Fruit fly (Drosophila melanogaster) whole organism, embryonic: Measurements from ENCODE around the gene CG13898.
A peak's percentile ranks its signal among the peaks of the same experiment; 100 is the strongest.

ENCODE experiments used
- BEAF-32 ChIP-seq: fragments of 200-800 bp; sonication (Bioruptor generic); optimal IDR thresholded peaks from 3 replicates; lab custom pipeline; 2017; ENCODE audit warnings: missing biosample characterization, missing genetic modification characterization, mild to moderate bottlenecking, moderate library complexity, missing genetic modification reagents
- Bdp1 ChIP-seq: fragments of 200-800 bp; sonication (Bioruptor generic); optimal IDR thresholded peaks from 3 replicates; lab custom pipeline; 2016; ENCODE audit warnings: missing biosample characterization, missing genetic modification characterization
- C15 ChIP-seq: fragments of 200-800 bp; sonication (Bioruptor generic); IDR thresholded peaks from 3 replicates; pipeline ENCODE4 v1.3.6; 2022; ENCODE audit warnings: missing biosample characterization, missing genetic modification characterization
- CG10565 ChIP-seq: fragments of 200-800 bp; sonication (Bioruptor generic); optimal IDR thresholded peaks from 3 replicates; lab custom pipeline; 2016; ENCODE audit warnings: missing biosample characterization, mild to moderate bottlenecking, missing genetic modification characterization
- CG11696 ChIP-seq: fragments of 200-800 bp; sonication (Bioruptor generic); IDR thresholded peaks from 2 replicates; pipeline ENCODE4 v1.3.6; 2022; ENCODE audit warnings: missing biosample characterization, missing genetic modification characterization
- CG12236 ChIP-seq: fragments of 200-800 bp; sonication (Bioruptor generic); optimal IDR thresholded peaks from 2 replicates; lab custom pipeline; 2016; ENCODE audit warnings: missing biosample characterization, missing genetic modification characterization
- CG13296 ChIP-seq: fragments of 200-800 bp; sonication (Bioruptor generic); optimal IDR thresholded peaks from 3 replicates; lab custom pipeline; 2018; ENCODE audit warnings: missing biosample characterization, mild to moderate bottlenecking, missing genetic modification characterization
- CG13624 ChIP-seq: fragments of 200-800 bp; sonication (Bioruptor generic); optimal IDR thresholded peaks from 2 replicates; lab custom pipeline; 2016; ENCODE audit warnings: missing biosample characterization, missing genetic modification characterization
- CG16813 ChIP-seq: fragments of 200-800 bp; sonication (Bioruptor generic); IDR thresholded peaks from 3 replicates; pipeline ENCODE4 v1.3.6; 2022; ENCODE audit warnings: missing biosample characterization, missing genetic modification characterization; ENCODE audit not compliant: partially characterized antibody
- CG18011 ChIP-seq: fragments of 200-800 bp; sonication (Bioruptor generic); optimal IDR thresholded peaks from 2 replicates; lab custom pipeline; 2017; ENCODE audit warnings: missing biosample characterization, missing genetic modification characterization, mild to moderate bottlenecking, moderate library complexity, missing genotype
- CG18476 ChIP-seq: fragments of 200-800 bp; sonication (Bioruptor generic); optimal IDR thresholded peaks from 2 replicates; lab custom pipeline; 2016; ENCODE audit warnings: missing biosample characterization, mild to moderate bottlenecking, missing genetic modification characterization
- CG31388 ChIP-seq: fragments of 200-800 bp; sonication (Bioruptor generic); optimal IDR thresholded peaks from 2 replicates; lab custom pipeline; 2016; ENCODE audit warnings: missing biosample characterization, missing genetic modification characterization
- CG34376 ChIP-seq: fragments of 200-800 bp; sonication (Bioruptor generic); optimal IDR thresholded peaks from 2 replicates; lab custom pipeline; 2018; ENCODE audit warnings: missing biosample characterization, mild to moderate bottlenecking, missing genetic modification characterization
- CG4328 ChIP-seq: fragments of 200-800 bp; sonication (Bioruptor generic); optimal IDR thresholded peaks from 3 replicates; lab custom pipeline; 2017; ENCODE audit warnings: missing biosample characterization, missing genetic modification reagents, missing genetic modification characterization
- CG4730 ChIP-seq: fragments of 200-800 bp; sonication (Bioruptor generic); IDR thresholded peaks from 2 replicates; pipeline ENCODE4 v1.3.6; 2022; ENCODE audit warnings: missing biosample characterization, missing genetic modification characterization
- CG7745 ChIP-seq: fragments of 200-800 bp; sonication (Bioruptor generic); optimal IDR thresholded peaks from 2 replicates; lab custom pipeline; 2018; ENCODE audit warnings: missing biosample characterization, mild to moderate bottlenecking, missing genetic modification characterization, moderate library complexity
- CG7987 ChIP-seq: fragments of 200-800 bp; sonication (Bioruptor generic); optimal IDR thresholded peaks from 2 replicates; lab custom pipeline; 2018; ENCODE audit warnings: missing biosample characterization, mild to moderate bottlenecking, missing genetic modification characterization, moderate library complexity
- CG8924 ChIP-seq: fragments of 200-800 bp; optimal IDR thresholded peaks from 3 replicates; lab custom pipeline; 2019; ENCODE audit warnings: missing biosample characterization, mild to moderate bottlenecking, missing genetic modification characterization, moderate library complexity
- CG9817 ChIP-seq: fragments of 200-800 bp; sonication (Bioruptor generic); optimal IDR thresholded peaks from 2 replicates; lab custom pipeline; 2018; ENCODE audit warnings: missing biosample characterization, mild to moderate bottlenecking, missing genetic modification characterization, moderate library complexity
- CkIIα-i1 ChIP-seq: fragments of 200-800 bp; sonication (Bioruptor generic); IDR thresholded peaks from 2 replicates; pipeline ENCODE4 v1.3.6; 2022; ENCODE audit warnings: missing biosample characterization, missing genetic modification characterization
- Fer3 ChIP-seq: fragments of 200-800 bp; sonication (Bioruptor generic); optimal IDR thresholded peaks from 2 replicates; lab custom pipeline; 2018; ENCODE audit warnings: missing biosample characterization, mild to moderate bottlenecking, missing genetic modification characterization, moderate library complexity
- H2.0 ChIP-seq: fragments of 200-800 bp; sonication (Bioruptor generic); IDR thresholded peaks from 2 replicates; pipeline ENCODE4 v1.3.6; 2022; ENCODE audit warnings: missing biosample characterization, missing genetic modification characterization
- MESR4 ChIP-seq: fragments of 200-800 bp; sonication (Bioruptor generic); optimal IDR thresholded peaks from 2 replicates; lab custom pipeline; 2018; ENCODE audit warnings: missing biosample characterization, mild to moderate bottlenecking, missing genetic modification characterization, moderate library complexity
- Max ChIP-seq: fragments of 200-800 bp; sonication (Bioruptor generic); optimal IDR thresholded peaks from 2 replicates; lab custom pipeline; 2016; ENCODE audit warnings: missing biosample characterization, mild to moderate bottlenecking, missing genetic modification characterization
- Mrtf ChIP-seq: fragments of 200-800 bp; sonication (Bioruptor generic); IDR thresholded peaks from 3 replicates; pipeline ENCODE4 v1.3.6; 2022; ENCODE audit warnings: missing biosample characterization, missing genetic modification characterization
- Myb ChIP-seq: fragments of 200-800 bp; sonication (Bioruptor generic); optimal IDR thresholded peaks from 2 replicates; lab custom pipeline; 2016; ENCODE audit warnings: missing biosample characterization, missing genetic modification characterization
- PHDP ChIP-seq: fragments of 200-800 bp; sonication (Bioruptor generic); optimal IDR thresholded peaks from 3 replicates; lab custom pipeline; 2018; ENCODE audit warnings: missing biosample characterization, mild to moderate bottlenecking, missing genetic modification characterization, moderate library complexity
- Rfx ChIP-seq: fragments of 200-800 bp; sonication (Bioruptor generic); IDR thresholded peaks from 2 replicates; pipeline ENCODE4 v1.3.6; 2022; ENCODE audit warnings: missing biosample characterization, missing genetic modification characterization
- Sry-δ ChIP-seq: fragments of 200-800 bp; sonication (Bioruptor generic); optimal IDR thresholded peaks from 2 replicates; lab custom pipeline; 2016; ENCODE audit warnings: missing biosample characterization, missing genetic modification characterization
- Usf ChIP-seq: fragments of 200-800 bp; sonication (Bioruptor generic); optimal IDR thresholded peaks from 2 replicates; lab custom pipeline; 2017; ENCODE audit warnings: missing genotype, missing biosample characterization, missing genetic modification characterization
- bcd ChIP-seq: fragments of 200-800 bp; sonication (Bioruptor generic); optimal IDR thresholded peaks from 2 replicates; lab custom pipeline; 2017; ENCODE audit warnings: missing biosample characterization, mild to moderate bottlenecking, missing genetic modification characterization
- br ChIP-seq: fragments of >200 bp; optimal IDR thresholded peaks from 2 replicates; lab custom pipeline; 2017
- cas ChIP-seq: fragments of 200-800 bp; sonication (Bioruptor generic); IDR thresholded peaks from 2 replicates; pipeline ENCODE4 v1.3.6; 2022; ENCODE audit warnings: missing biosample characterization, missing genetic modification characterization
- gfzf ChIP-seq: fragments of 200-800 bp; sonication (Bioruptor generic); optimal IDR thresholded peaks from 2 replicates; lab custom pipeline; 2016; ENCODE audit warnings: missing biosample characterization, mild to moderate bottlenecking, missing genetic modification characterization, moderate library complexity
- grn ChIP-seq: fragments of 200-800 bp; sonication (Bioruptor generic); optimal IDR thresholded peaks from 3 replicates; lab custom pipeline; 2017; ENCODE audit warnings: missing biosample characterization, missing genetic modification characterization
- hkb ChIP-seq, 2 experiments: fragments of 200-800 bp in 1 of 2; fragments of >200 bp in 1 of 2; sonication (Bioruptor generic) in 1 of 2; IDR thresholded peaks in 1 of 2; optimal IDR thresholded peaks in 1 of 2; 2 replicates each; pipeline versions ENCODE4 v1.3.6 to Lab custom; 2017 to 2022; ENCODE audit warnings: missing biosample characterization in 1 of 2, missing genetic modification characterization in 1 of 2
- jumu ChIP-seq: fragments of 200-800 bp; sonication (Bioruptor generic); optimal IDR thresholded peaks from 3 replicates; lab custom pipeline; 2016; ENCODE audit warnings: missing biosample characterization, missing genetic modification characterization
- nau ChIP-seq: fragments of 200-800 bp; sonication (Bioruptor generic); optimal IDR thresholded peaks from 3 replicates; lab custom pipeline; 2017; ENCODE audit warnings: missing biosample characterization, mild to moderate bottlenecking, missing genetic modification characterization, missing genetic modification reagents
- nmo ChIP-seq: fragments of 200-800 bp; sonication (Bioruptor generic); optimal IDR thresholded peaks from 2 replicates; lab custom pipeline; 2018; ENCODE audit warnings: missing biosample characterization, mild to moderate bottlenecking, missing genetic modification characterization, moderate library complexity
- onecut ChIP-seq: fragments of 200-800 bp; sonication (Bioruptor generic); IDR thresholded peaks from 2 replicates; pipeline ENCODE4 v1.3.6; 2022; ENCODE audit warnings: missing biosample characterization, missing genetic modification characterization
- pan ChIP-seq, 4 experiments: fragments of >200 bp in 3 of 4; fragments of 200-800 bp in 1 of 4; sonication (Bioruptor generic) in 1 of 4; optimal IDR thresholded peaks in 3 of 4; IDR thresholded peaks in 1 of 4; 2 replicates each; pipeline versions ENCODE4 v1.3.6 to Lab custom; 2017 to 2022; ENCODE audit warnings: missing biosample characterization in 2 of 4, missing genetic modification characterization in 2 of 4, mixed read lengths in 1 of 4
- peb ChIP-seq: fragments of 200-800 bp; sonication (Bioruptor generic); IDR thresholded peaks from 2 replicates; pipeline ENCODE4 v1.3.6; 2022; ENCODE audit warnings: missing biosample characterization, missing genetic modification characterization
- pzg ChIP-seq: fragments of 200-800 bp; sonication (Bioruptor generic); optimal IDR thresholded peaks from 3 replicates; lab custom pipeline; 2018; ENCODE audit warnings: missing biosample characterization, mild to moderate bottlenecking, missing genetic modification characterization, moderate library complexity
- sens-2 ChIP-seq: fragments of 200-800 bp; sonication (Bioruptor generic); IDR thresholded peaks from 2 replicates; pipeline ENCODE4 v1.3.6; 2022; ENCODE audit warnings: missing biosample characterization, missing genetic modification characterization
- seq ChIP-seq: fragments of 200-800 bp; sonication (Bioruptor generic); IDR thresholded peaks from 2 replicates; pipeline ENCODE4 v1.3.6; 2022; ENCODE audit warnings: missing biosample characterization, missing genetic modification characterization
- shn ChIP-seq: fragments of 200-800 bp; sonication (Bioruptor generic); optimal IDR thresholded peaks from 3 replicates; lab custom pipeline; 2016; ENCODE audit warnings: missing biosample characterization, missing genetic modification characterization
- sima ChIP-seq: fragments of 200-800 bp; sonication (Bioruptor generic); optimal IDR thresholded peaks from 2 replicates; lab custom pipeline; 2016; ENCODE audit warnings: missing biosample characterization, missing genetic modification characterization
- sug ChIP-seq: fragments of 200-800 bp; optimal IDR thresholded peaks from 2 replicates; lab custom pipeline; 2019; ENCODE audit warnings: missing biosample characterization, mild to moderate bottlenecking, missing genetic modification characterization, moderate library complexity
- tna ChIP-seq: fragments of 200-800 bp; sonication (Bioruptor generic); IDR thresholded peaks from 2 replicates; pipeline ENCODE4 v1.3.6; 2022; ENCODE audit warnings: missing biosample characterization, missing genetic modification characterization; ENCODE audit not compliant: partially characterized antibody

CG13898 gene

dm6 chr3L:762331-762907 lies 41.4 kb downstream of the CG13898 start (continued):
- TF ChIP-seq CG7745 (tag; lab: Kevin White, UChicago) (peak; percentile 13), Bdp1 (GFP tag; lab: Kevin White, UChicago) (peak; percentile 63), br (lab: Kevin White, UChicago) (no peak), tna (no peak), CG9817 (tag; lab: Kevin White, UChicago) (peak; percentile 50), Rfx (GFP tag; lab: Robert Waterston, UW) (peak; percentile 79), Fer3 (tag; lab: Kevin White, UChicago) (peak; percentile 54), CG4730 (GFP tag; lab: Robert Waterston, UW) (peak; percentile 76), Max (GFP tag; lab: Kevin White, UChicago) (peak; percentile 44), pzg (GFP tag; lab: Kevin White, UChicago) (no peak), hkb (optimal IDR thresholded peaks at IDR 0.05; lab: Kevin White, UChicago) (no peak), hkb (GFP tag; IDR thresholded peaks at IDR 0.05; lab: Robert Waterston, UW) (peak; percentile 83), Sry-δ (GFP tag; lab: Kevin White, UChicago) (peak; percentile 41), sug (tag; lab: Kevin White, UChicago) (no peak), CG13624 (GFP tag; lab: Kevin White, UChicago) (peak; percentile 63), cas (GFP tag; lab: Robert Waterston, UW) (no peak), peb (GFP tag; lab: Robert Waterston, UW) (peak; percentile 79), C15 (0 out of 3 replicates have a peak, but pooled peaks have one; percentile 36), CG31388 (peak; percentile 19), CG7987 (GFP tag; lab: Kevin White, UChicago) (no peak), sima (GFP tag; lab: Kevin White, UChicago) (no peak), grn (GFP tag; lab: Kevin White, UChicago) (peak; percentile 17), CG8924 (tag; lab: Kevin White, UChicago) (peak; percentile 86), CG10565 (GFP tag; lab: Kevin White, UChicago) (no peak), onecut (GFP tag; lab: Robert Waterston, UW) (peak; percentile 51; the same call in 1 of the 2 replicates), nau (GFP tag; lab: Kevin White, UChicago) (peak; percentile 68), PHDP (tag; lab: Kevin White, UChicago) (peak; percentile 70), CG11696 (GFP tag; lab: Robert Waterston, UW) (peak; percentile 70), CkIIα-i1 (GFP tag; lab: Robert Waterston, UW) (no peak), CG12236 (peak; percentile 74), CG18476 (GFP tag; lab: Kevin White, UChicago) (peak; percentile 73), seq (GFP tag; lab: Robert Waterston, UW) (peak; percentile 71; the same call in 1 of the 2 replicates), CG16813 (no peak), CG13296 (no peak), H2.0 (GFP tag; lab: Robert Waterston, UW) (peak; percentile 85), BEAF-32 (GFP tag; lab: Kevin White, UChicago) (no peak), gfzf (GFP tag; lab: Kevin White, UChicago) (no peak), CG18011 (GFP tag; lab: Kevin White, UChicago) (no peak), bcd (GFP tag; lab: Kevin White, UChicago) (peak; percentile 81), CG34376 (GFP tag; lab: Kevin White, UChicago) (no peak), Myb (GFP tag; lab: Kevin White, UChicago) (peak; percentile 50), pan (optimal IDR thresholded peaks at IDR 0.05; lab: Kevin White, UChicago) (no peak), pan (GFP tag; optimal IDR thresholded peaks at IDR 0.05 in 1 of 2, IDR thresholded peaks at IDR 0.05 in 1 of 2) (peak in 1 of 2 experiments; percentile 89), sens-2 (GFP tag; lab: Robert Waterston, UW) (peak; percentile 85), jumu (peak; percentile 79), Usf (GFP tag; lab: Kevin White, UChicago) (peak; percentile 73), CG4328 (no peak), nmo (GFP tag; lab: Kevin White, UChicago) (peak; percentile 82), Mrtf (GFP tag; lab: Robert Waterston, UW) (peak; percentile 78; the same call in 2 of the 3 replicates), shn (GFP tag; lab: Kevin White, UChicago) (peak; percentile 72), MESR4 (GFP tag; lab: Kevin White, UChicago) (peak; percentile 20)
